Worm (Caenorhabditis elegans) whole organism, midembryonic: ENCODE results near the gene clec-45.

Experiments used
- T22C8.4 ChIP-seq: fragments of 200-800 bp; sonication (Bioruptor generic); IDR thresholded peaks from 2 replicates; pipeline ENCODE4 v1.3.6; 2022; ENCODE audit warnings: missing genetic modification characterization, missing compliant biosample characterization
- cog-1 ChIP-seq: sonication (generic microtip); optimal IDR thresholded peaks from 2 replicates; lab custom pipeline; 2016; ENCODE audit warnings: missing genetic modification characterization, missing compliant biosample characterization
- flt-1 ChIP-seq: fragments of 200-800 bp; sonication (Bioruptor generic); IDR thresholded peaks from 2 replicates; pipeline ENCODE4 v1.3.6; 2022; ENCODE audit warnings: missing genetic modification characterization, missing compliant biosample characterization
- klf-2 ChIP-seq: fragments of 200-800 bp; sonication (Bioruptor generic); conservative IDR thresholded peaks from 2 replicates; pipeline ENCODE4 v1.3.6; 2022; ENCODE audit warnings: missing genetic modification reagents, missing genetic modification characterization, missing compliant biosample characterization
- med-1 ChIP-seq: sonication (generic microtip); optimal IDR thresholded peaks from 2 replicates; lab custom pipeline; 2017; ENCODE audit warnings: missing genetic modification characterization, mild to moderate bottlenecking, missing compliant biosample characterization, antibody characterized with exemption, missing genetic modification reagents; ENCODE audit not compliant: insufficient read depth
- ref-1 ChIP-seq: fragments of 200-800 bp; sonication (Bioruptor generic); conservative IDR thresholded peaks from 2 replicates; pipeline ENCODE4 v1.3.6; 2022; ENCODE audit warnings: missing genetic modification reagents, missing genetic modification characterization, missing compliant biosample characterization
- tab-1 ChIP-seq: fragments of 200-800 bp; sonication (Bioruptor generic); IDR thresholded peaks from 2 replicates; pipeline ENCODE4 v1.3.6; 2022; ENCODE audit warnings: missing genetic modification characterization, missing compliant biosample characterization
- ztf-23 ChIP-seq: fragments of 200-800 bp; sonication (Bioruptor generic); IDR thresholded peaks from 2 replicates; pipeline ENCODE4 v1.3.6; 2022; ENCODE audit warnings: missing genetic modification reagents, missing genetic modification characterization, missing compliant biosample characterization
- ztf-29 ChIP-seq: fragments of 200-800 bp; sonication (Bioruptor generic); IDR thresholded peaks from 2 replicates; pipeline ENCODE4 v1.3.6; 2022; ENCODE audit warnings: missing genetic modification reagents, missing genetic modification characterization, missing compliant biosample characterization

clec-45 gene

ce11 chrV:7612044-7612443 is 25.9 kb upstream of the clec-45 start, which contains the start of gene clec-215:
clec-215 (plus strand) TSS chrV:7612344.
- TF ChIP-seq tab-1 (GFP tag; lab: Robert Waterston, UW) (no peak), ztf-23 (GFP tag; lab: Robert Waterston, UW) (no peak), flt-1 (GFP tag; lab: Robert Waterston, UW) (no peak)

DNA sequence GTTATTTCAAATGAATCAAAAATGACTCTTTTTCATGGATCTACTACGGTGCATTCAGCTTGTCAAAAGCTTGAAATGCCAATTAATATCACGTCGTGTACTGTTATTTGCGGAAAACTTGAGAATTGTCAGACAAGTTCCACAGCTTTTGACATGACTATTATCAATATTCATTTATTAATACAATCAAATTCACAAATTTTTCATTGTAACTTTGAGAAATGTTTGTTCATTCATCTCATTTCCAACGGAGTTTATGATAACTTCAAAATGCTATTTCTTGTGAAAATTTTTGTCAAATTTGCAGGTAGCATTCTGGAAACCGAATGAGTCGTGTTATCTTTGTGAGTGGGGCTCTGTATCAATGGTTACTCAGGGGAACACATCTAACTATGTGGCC is 19.8 kb upstream of the clec-45 start, which contains the start of gene C50E3.15:
Gene C50E3.15 (plus strand): TSS at position 301 of the 400 bp plus-strand sequence.
- TF ChIP-seq T22C8.4 (GFP tag; lab: Robert Waterston, UW): no peak
- TF ChIP-seq ref-1 (GFP tag; lab: Robert Waterston, UW): no peak
- TF ChIP-seq cog-1 (tag; lab: Kevin White, UChicago): no peak
- TF ChIP-seq klf-2 (GFP tag; lab: Robert Waterston, UW): no peak
- TF ChIP-seq ztf-29 (GFP tag; lab: Robert Waterston, UW): no peak
- TF ChIP-seq flt-1 (GFP tag; lab: Robert Waterston, UW): no peak
- no peak for TF ChIP-seq ztf-23 (GFP tag; lab: Robert Waterston, UW)
- TF ChIP-seq tab-1 (GFP tag; lab: Robert Waterston, UW): no peak
- TF ChIP-seq med-1 (GFP tag; lab: Kevin White, UChicago): no peak

DNA sequence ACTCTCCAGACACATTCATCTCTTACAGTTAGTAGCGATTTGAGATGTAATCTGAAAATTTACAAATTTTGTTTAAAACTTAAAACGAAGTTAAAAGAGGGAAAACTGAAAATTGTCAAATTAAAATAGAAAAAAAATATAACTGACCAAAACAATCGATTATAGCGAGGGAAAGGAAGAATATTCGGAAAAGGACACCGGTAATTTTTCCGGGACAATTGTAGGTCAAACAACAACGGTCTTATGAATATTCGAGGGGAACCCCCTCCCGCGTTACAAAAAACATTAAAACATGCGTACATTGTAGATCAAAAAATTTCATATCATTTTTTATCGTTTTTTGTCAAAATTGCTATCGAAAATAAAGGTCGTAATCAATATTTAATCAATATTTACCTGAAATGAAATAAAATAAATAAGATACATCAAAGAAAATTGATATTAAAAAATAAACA is 15.9 kb upstream of the clec-45 start, which contains the start of gene C50E3.12:
Gene C50E3.12 (minus strand): TSS at position 51 of the 455 bp plus-strand sequence.
- TF ChIP-seq ref-1 (GFP tag; lab: Robert Waterston, UW) (no peak), ztf-23 (GFP tag; lab: Robert Waterston, UW) (no peak), flt-1 (GFP tag; lab: Robert Waterston, UW) (no peak), cog-1 (tag; lab: Kevin White, UChicago) (no peak), klf-2 (GFP tag; lab: Robert Waterston, UW) (no peak), med-1 (GFP tag; lab: Kevin White, UChicago) (no peak), ztf-29 (GFP tag; lab: Robert Waterston, UW) (no peak), tab-1 (GFP tag; lab: Robert Waterston, UW) (no peak), T22C8.4 (GFP tag; lab: Robert Waterston, UW) (no peak)

- TF ChIP-seq ztf-29 (GFP tag; lab: Robert Waterston, UW) (no peak), flt-1 (GFP tag; lab: Robert Waterston, UW) (no peak), T22C8.4 (GFP tag; lab: Robert Waterston, UW) (no peak)
Observed at ce11 chrV:7624152-7624551, 13.7 kb upstream of the clec-45 start, which contains the start of gene C50E3.13. C50E3.13 (minus strand) TSS chrV:7624252.

- TF ChIP-seq ref-1 (GFP tag; lab: Robert Waterston, UW) (no peak), flt-1 (GFP tag; lab: Robert Waterston, UW) (no peak), T22C8.4 (GFP tag; lab: Robert Waterston, UW) (no peak), med-1 (GFP tag; lab: Kevin White, UChicago) (no peak), ztf-23 (GFP tag; lab: Robert Waterston, UW) (no peak), cog-1 (tag; lab: Kevin White, UChicago) (no peak), tab-1 (GFP tag; lab: Robert Waterston, UW) (no peak), ztf-29 (GFP tag; lab: Robert Waterston, UW) (no peak), klf-2 (GFP tag; lab: Robert Waterston, UW) (no peak)
Observed at ce11 chrV:7624652-7625051, 13.2 kb upstream of the clec-45 start, which contains the start of gene grsp-4. grsp-4 (plus strand) TSS chrV:7624952.

DNA sequence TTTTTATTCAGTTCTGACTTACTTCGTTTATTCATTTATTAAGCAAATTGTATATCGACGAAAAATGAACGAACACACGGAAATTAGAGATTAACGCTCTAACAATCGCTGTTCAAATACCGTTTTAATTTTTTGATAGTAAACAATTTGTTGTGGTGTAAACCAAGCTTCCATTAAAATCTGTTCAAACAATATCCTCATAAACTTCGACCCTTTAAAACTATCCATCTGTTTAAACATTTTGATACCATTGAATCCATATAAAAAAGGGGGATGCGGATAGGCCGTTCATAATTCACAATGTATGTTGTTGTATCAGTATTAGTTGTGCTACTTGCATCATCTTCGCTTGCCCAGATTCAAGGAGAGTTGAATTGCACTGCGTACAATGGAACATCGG is 11.4 kb upstream of the clec-45 start, which contains the start of gene F07C4.6:
Gene F07C4.6 (plus strand): TSS at position 301 of the 400 bp plus-strand sequence.
- no peak for TF ChIP-seq klf-2 (GFP tag; lab: Robert Waterston, UW)
- TF ChIP-seq T22C8.4 (GFP tag; lab: Robert Waterston, UW): no peak

DNA sequence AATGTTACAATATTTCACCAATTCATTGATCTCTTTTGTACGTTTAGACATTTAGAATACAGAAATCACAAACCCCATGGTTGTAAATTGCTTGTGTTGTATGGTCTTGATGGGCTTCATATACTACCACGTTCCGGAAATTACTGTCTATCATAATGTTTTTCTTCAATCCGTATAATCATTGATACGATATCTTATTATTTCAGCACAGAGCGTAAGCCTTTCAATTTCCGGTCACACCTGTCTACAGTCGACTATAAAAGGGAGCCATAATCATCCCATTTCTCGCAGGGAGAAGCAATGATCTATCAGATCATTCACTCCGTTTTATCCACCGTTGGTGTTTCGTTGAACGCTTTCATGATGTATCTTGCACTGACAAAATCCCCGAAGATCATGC is 8.4 kb upstream of the clec-45 start, which contains the start of gene srd-30:
Gene srd-30 (plus strand): TSS at position 301 of the 400 bp plus-strand sequence.
- TF ChIP-seq tab-1 (GFP tag; lab: Robert Waterston, UW): no peak
- TF ChIP-seq ref-1 (GFP tag; lab: Robert Waterston, UW): no peak
- TF ChIP-seq klf-2 (GFP tag; lab: Robert Waterston, UW): no peak
- TF ChIP-seq med-1 (GFP tag; lab: Kevin White, UChicago): no peak
- TF ChIP-seq T22C8.4 (GFP tag; lab: Robert Waterston, UW): no peak
- no peak for TF ChIP-seq ztf-29 (GFP tag; lab: Robert Waterston, UW)
- TF ChIP-seq flt-1 (GFP tag; lab: Robert Waterston, UW): no peak
- no peak for TF ChIP-seq cog-1 (tag; lab: Kevin White, UChicago)
- no peak for TF ChIP-seq ztf-23 (GFP tag; lab: Robert Waterston, UW)

DNA sequence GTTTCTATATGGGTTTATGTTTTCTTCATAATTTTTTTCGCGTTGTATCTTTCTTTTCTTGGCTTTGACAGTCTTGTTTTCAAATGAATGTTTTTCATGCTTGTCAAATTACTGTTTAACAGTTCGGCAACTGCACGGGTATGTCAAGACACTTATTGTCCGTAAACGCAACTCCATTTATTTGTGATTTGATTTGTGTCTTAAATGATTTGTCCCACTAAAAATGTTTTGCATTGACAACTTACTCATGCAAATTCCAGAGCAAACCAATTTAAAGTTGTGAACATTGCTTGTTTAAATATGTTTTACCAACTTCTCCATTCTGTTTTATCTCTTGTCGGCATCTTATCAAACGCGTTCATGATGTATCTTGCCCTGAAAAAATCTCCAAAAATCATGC is 6.2 kb upstream of the clec-45 start, which contains the start of gene srd-25:
Gene srd-25 (plus strand): TSS at position 301 of the 400 bp plus-strand sequence.
- TF ChIP-seq ztf-23 (GFP tag; lab: Robert Waterston, UW) (no peak), tab-1 (GFP tag; lab: Robert Waterston, UW) (no peak), med-1 (GFP tag; lab: Kevin White, UChicago) (no peak), cog-1 (tag; lab: Kevin White, UChicago) (no peak), flt-1 (GFP tag; lab: Robert Waterston, UW) (no peak)

- no peak for TF ChIP-seq cog-1 (tag; lab: Kevin White, UChicago)
- no peak for TF ChIP-seq ztf-23 (GFP tag; lab: Robert Waterston, UW)
- no peak for TF ChIP-seq ref-1 (GFP tag; lab: Robert Waterston, UW)
- TF ChIP-seq T22C8.4 (GFP tag; lab: Robert Waterston, UW): no peak
- TF ChIP-seq ztf-29 (GFP tag; lab: Robert Waterston, UW): no peak
- no peak for TF ChIP-seq flt-1 (GFP tag; lab: Robert Waterston, UW)
- TF ChIP-seq med-1 (GFP tag; lab: Kevin White, UChicago): no peak
- no peak for TF ChIP-seq klf-2 (GFP tag; lab: Robert Waterston, UW)
- no peak for TF ChIP-seq tab-1 (GFP tag; lab: Robert Waterston, UW)
Observed at ce11 chrV:7634657-7635056, 3.2 kb upstream of the clec-45 start, which contains the start of gene srd-31. srd-31 (minus strand) TSS chrV:7634757.
